Worm (Caenorhabditis elegans) whole organism, midembryonic: ENCODE measurements around the gene efn-2.

ENCODE experiments used
- flt-1 ChIP-seq: fragments of 200-800 bp; sonication (Bioruptor generic); IDR thresholded peaks from 2 replicates; pipeline ENCODE4 v1.3.6; 2022; ENCODE audit warnings: missing genetic modification characterization, missing compliant biosample characterization
- ztf-29 ChIP-seq: fragments of 200-800 bp; sonication (Bioruptor generic); IDR thresholded peaks from 2 replicates; pipeline ENCODE4 v1.3.6; 2022; ENCODE audit warnings: missing genetic modification reagents, missing genetic modification characterization, missing compliant biosample characterization

- no peak for TF ChIP-seq flt-1 (GFP tag; lab: Robert Waterston, UW)
- TF ChIP-seq ztf-29 (GFP tag; lab: Robert Waterston, UW) = no peak
Observed at ce11 chrIV:10565282-10565681, 10.9 kb upstream of the efn-2 start.
